Fruit fly (Drosophila melanogaster): ENCODE data around the gene SKIP.

dm6 chr3R:22182939-22183338 lies 49.3 kb downstream of the SKIP start:
- TF ChIP-seq pan (optimal IDR thresholded peaks at IDR 0.05) (no peak), CG8478 (optimal IDR thresholded peaks at IDR 0.05) (no peak)

Measured in whole organism.